Worm (Caenorhabditis elegans): ENCODE results near the gene C07H6.9.

- TF ChIP-seq nhr-20 (tag; optimal IDR thresholded peaks at IDR 0.05) (no peak), nhr-12 (tag; optimal IDR thresholded peaks at IDR 0.05) (no peak), isw-1 (GFP tag; IDR thresholded peaks at IDR 0.05) (no peak), nhr-77 (tag; optimal IDR thresholded peaks at IDR 0.05) (no peak), fkh-10 (GFP tag; optimal IDR thresholded peaks at IDR 0.05) (no peak), ztf-11 (tag; optimal IDR thresholded peaks at IDR 0.05) (no peak), lin-35 (GFP tag; optimal IDR thresholded peaks at IDR 0.05) (no peak), fos-1 (tag; optimal IDR thresholded peaks at IDR 0.05) (no peak), ceh-82 (tag; optimal IDR thresholded peaks at IDR 0.05) (no peak), unc-62 (GFP tag; optimal IDR thresholded peaks at IDR 0.05) (no peak)
Measured at ce11 chrIII:7545189-7545588, 45.9 kb upstream of the C07H6.9 start.
